Worm (Caenorhabditis elegans) whole organism, L1 larva: ENCODE results near the gene F23H12.3.

ENCODE experiments used
- C16A3.4 ChIP-seq: fragments of 150-350 bp; optimal IDR thresholded peaks from 2 replicates; lab custom pipeline; 2014; ENCODE audit warnings: missing biosample characterization, missing genetic modification characterization
- C34B4.2 ChIP-seq: sonication (generic microtip); optimal IDR thresholded peaks from 2 replicates; lab custom pipeline; 2017; ENCODE audit warnings: mild to moderate bottlenecking, missing genetic modification characterization, missing compliant biosample characterization
- F16B12.6 ChIP-seq: fragments of 150-350 bp; optimal IDR thresholded peaks from 2 replicates; lab custom pipeline; 2014; ENCODE audit warnings: missing biosample characterization, missing genetic modification characterization
- Y116A8C.19 ChIP-seq: sonication (generic microtip); optimal IDR thresholded peaks from 2 replicates; lab custom pipeline; 2016; ENCODE audit warnings: missing compliant biosample characterization, missing genetic modification characterization, borderline replicate concordance
- aha-1 ChIP-seq: fragments of 150-350 bp; optimal IDR thresholded peaks from 2 replicates; lab custom pipeline; 2014; ENCODE audit warnings: missing biosample characterization, missing genetic modification characterization
- aly-2 ChIP-seq: fragments of 150-350 bp; optimal IDR thresholded peaks from 2 replicates; lab custom pipeline; 2014; ENCODE audit warnings: missing biosample characterization, missing genetic modification characterization
- ama-1 ChIP-seq: fragments of 150-350 bp; optimal IDR thresholded peaks from 2 replicates; lab custom pipeline; 2014
- blmp-1 ChIP-seq: fragments of 150-350 bp; optimal IDR thresholded peaks from 2 replicates; lab custom pipeline; 2014; ENCODE audit warnings: missing biosample characterization, missing genetic modification characterization
- ceh-63 ChIP-seq: fragments of 200-800 bp; sonication (Bioruptor generic); optimal IDR thresholded peaks from 2 replicates; lab custom pipeline; 2018; ENCODE audit warnings: mild to moderate bottlenecking, missing genetic modification characterization, missing compliant biosample characterization
- ceh-8 ChIP-seq: fragments of 200-800 bp; sonication (Bioruptor generic); optimal IDR thresholded peaks from 2 replicates; lab custom pipeline; 2018; ENCODE audit warnings: mild to moderate bottlenecking, missing genetic modification characterization, moderate library complexity, missing compliant biosample characterization
- ceh-82 ChIP-seq, 3 experiments: fragments of 150-350 bp in 1 of 3; sonication (generic microtip) in 2 of 3; optimal IDR thresholded peaks; 2 replicates each; lab custom pipeline; 2014 to 2017; ENCODE audit warnings: missing biosample characterization in 3 of 3, missing genetic modification characterization in 3 of 3
- ceh-88 ChIP-seq: fragments of 200-800 bp; sonication (Bioruptor generic); IDR thresholded peaks from 2 replicates; pipeline ENCODE4 v1.3.6; 2022; ENCODE audit warnings: missing genetic modification characterization, missing compliant biosample characterization
- ceh-90 ChIP-seq: sonication (generic microtip); optimal IDR thresholded peaks from 2 replicates; lab custom pipeline; 2016; ENCODE audit warnings: missing genetic modification characterization, missing compliant biosample characterization
- ces-1 ChIP-seq: fragments of 150-350 bp; optimal IDR thresholded peaks from 2 replicates; lab custom pipeline; 2014; ENCODE audit warnings: missing biosample characterization, missing genetic modification reagents, missing genetic modification characterization
- dsc-1 ChIP-seq: sonication (generic microtip); optimal IDR thresholded peaks from 2 replicates; lab custom pipeline; 2016; ENCODE audit warnings: mild to moderate bottlenecking, missing genetic modification characterization, missing compliant biosample characterization
- efl-1 ChIP-seq, 4 experiments: fragments of 150-350 bp; optimal IDR thresholded peaks in 3 of 4; peaks in 1 of 4; 1 replicate in 1 of 4; 2 replicates in 3 of 4; lab custom pipeline; 2014; ENCODE audit warnings: missing biosample characterization in 2 of 4, missing genetic modification characterization in 2 of 4, missing genetic modification reagents in 2 of 4
- efl-3 ChIP-seq: fragments of 200-800 bp; sonication (Bioruptor generic); optimal IDR thresholded peaks from 2 replicates; lab custom pipeline; 2018; ENCODE audit warnings: mild to moderate bottlenecking, missing genetic modification characterization, missing compliant biosample characterization
- elt-2 ChIP-seq: sonication (generic microtip); optimal IDR thresholded peaks from 2 replicates; lab custom pipeline; 2016; ENCODE audit warnings: missing genetic modification characterization, mild to moderate bottlenecking, inconsistent platforms, missing compliant biosample characterization, missing genetic modification reagents
- ets-5 ChIP-seq: fragments of 200-800 bp; sonication (Bioruptor generic); IDR thresholded peaks from 2 replicates; pipeline ENCODE4 v1.3.6; 2022; ENCODE audit warnings: missing genetic modification characterization, missing compliant biosample characterization
- fkh-10 ChIP-seq: sonication (generic microtip); optimal IDR thresholded peaks from 2 replicates; lab custom pipeline; 2017; ENCODE audit warnings: missing biosample characterization, missing genetic modification reagents, missing genetic modification characterization
- fkh-8 ChIP-seq: sonication (generic microtip); optimal IDR thresholded peaks from 2 replicates; lab custom pipeline; 2016; ENCODE audit warnings: mild to moderate bottlenecking, missing genetic modification characterization, missing compliant biosample characterization
- hlh-17 ChIP-seq: fragments of 200-800 bp; sonication (Bioruptor generic); optimal IDR thresholded peaks from 2 replicates; lab custom pipeline; 2018; ENCODE audit warnings: missing genetic modification characterization, mild to moderate bottlenecking, missing compliant biosample characterization, moderate library complexity, borderline replicate concordance
- isw-1 ChIP-seq: fragments of 200-800 bp; sonication (Bioruptor generic); IDR thresholded peaks from 2 replicates; pipeline ENCODE4 v1.3.6; 2022; ENCODE audit warnings: missing genetic modification characterization, missing compliant biosample characterization
- lin-14 ChIP-seq: fragments of 200-800 bp; sonication (Bioruptor generic); optimal IDR thresholded peaks from 2 replicates; lab custom pipeline; 2018; ENCODE audit warnings: mild to moderate bottlenecking, missing genetic modification characterization, moderate library complexity, missing compliant biosample characterization
- lin-15B ChIP-seq: fragments of 150-350 bp; sonication (generic microtip); optimal IDR thresholded peaks from 3 replicates; lab custom pipeline; 2014; ENCODE audit warnings: missing biosample characterization, missing genetic modification characterization
- lin-35 ChIP-seq, 2 experiments: fragments of 150-350 bp; optimal IDR thresholded peaks; 2 replicates each; lab custom pipeline; 2014; ENCODE audit warnings: missing biosample characterization in 2 of 2, missing genetic modification characterization in 2 of 2, missing genetic modification reagents in 2 of 2
- lin-39 ChIP-seq: fragments of 150-350 bp; optimal IDR thresholded peaks from 2 replicates; lab custom pipeline; 2014; ENCODE audit warnings: missing biosample characterization, missing genetic modification reagents, missing genetic modification characterization
- lsy-2 ChIP-seq, 2 experiments: fragments of 150-350 bp; optimal IDR thresholded peaks; 2 replicates each; lab custom pipeline; 2014; ENCODE audit warnings: missing biosample characterization in 2 of 2, missing genetic modification characterization in 2 of 2
- mdl-1 ChIP-seq, 2 experiments: fragments of 150-350 bp; optimal IDR thresholded peaks; 2 replicates each; lab custom pipeline; 2014 to 2017; ENCODE audit warnings: missing biosample characterization in 2 of 2, missing genetic modification characterization in 2 of 2, inconsistent platforms in 1 of 2
- nhr-11 ChIP-seq: fragments of 150-350 bp; optimal IDR thresholded peaks from 2 replicates; lab custom pipeline; 2014; ENCODE audit warnings: missing biosample characterization, missing genetic modification characterization
- nhr-20 ChIP-seq: sonication (generic microtip); optimal IDR thresholded peaks from 2 replicates; lab custom pipeline; 2016; ENCODE audit warnings: mild to moderate bottlenecking, missing genetic modification characterization, missing compliant biosample characterization
- nhr-237 ChIP-seq: fragments of 150-350 bp; optimal IDR thresholded peaks from 2 replicates; lab custom pipeline; 2014; ENCODE audit warnings: missing biosample characterization, missing genetic modification characterization
- nhr-71 ChIP-seq: sonication (generic microtip); optimal IDR thresholded peaks from 2 replicates; lab custom pipeline; 2016; ENCODE audit warnings: mild to moderate bottlenecking, missing genetic modification characterization, moderate library complexity, missing compliant biosample characterization
- nhr-76 ChIP-seq: sonication (generic microtip); optimal IDR thresholded peaks from 2 replicates; lab custom pipeline; 2017; ENCODE audit warnings: missing biosample characterization, missing genetic modification characterization
- nhr-77 ChIP-seq: fragments of 150-350 bp; optimal IDR thresholded peaks from 2 replicates; lab custom pipeline; 2014; ENCODE audit warnings: missing biosample characterization, missing genetic modification characterization
- nhr-84 ChIP-seq: sonication (generic microtip); optimal IDR thresholded peaks from 2 replicates; lab custom pipeline; 2017; ENCODE audit warnings: missing biosample characterization, missing genetic modification characterization
- nhr-85 ChIP-seq: sonication (generic microtip); peaks from one replicate; lab custom pipeline; 2016; ENCODE audit warnings: missing genetic modification characterization, inconsistent platforms, missing compliant biosample characterization
- pax-3 ChIP-seq: fragments of 200-800 bp; sonication (Bioruptor generic); optimal IDR thresholded peaks from 2 replicates; lab custom pipeline; 2018; ENCODE audit warnings: mild to moderate bottlenecking, missing genetic modification characterization, moderate library complexity, missing compliant biosample characterization
- rnt-1 ChIP-seq: sonication (generic microtip); optimal IDR thresholded peaks from 2 replicates; lab custom pipeline; 2016; ENCODE audit warnings: mild to moderate bottlenecking, missing genetic modification characterization, moderate library complexity, missing compliant biosample characterization
- skn-1 ChIP-seq: fragments of 150-350 bp; optimal IDR thresholded peaks from 2 replicates; lab custom pipeline; 2014; ENCODE audit warnings: missing biosample characterization, missing genetic modification characterization
- snu-23 ChIP-seq: sonication (generic microtip); optimal IDR thresholded peaks from 2 replicates; lab custom pipeline; 2016; ENCODE audit warnings: missing genetic modification characterization, missing compliant biosample characterization
- sox-4 ChIP-seq: sonication (generic microtip); optimal IDR thresholded peaks from 2 replicates; lab custom pipeline; 2016; ENCODE audit warnings: missing genetic modification characterization, missing compliant biosample characterization
- sptf-1 ChIP-seq: fragments of 150-350 bp; optimal IDR thresholded peaks from 2 replicates; lab custom pipeline; 2014; ENCODE audit warnings: missing biosample characterization, missing genetic modification characterization
- sup-37 ChIP-seq: fragments of 200-800 bp; sonication (Bioruptor generic); optimal IDR thresholded peaks from 2 replicates; lab custom pipeline; 2018; ENCODE audit warnings: mild to moderate bottlenecking, missing genetic modification characterization, missing compliant biosample characterization
- swsn-7 ChIP-seq: sonication (generic microtip); optimal IDR thresholded peaks from 2 replicates; lab custom pipeline; 2016; ENCODE audit warnings: missing genetic modification characterization, missing compliant biosample characterization
- unc-130 ChIP-seq: fragments of 150-350 bp; optimal IDR thresholded peaks from 2 replicates; lab custom pipeline; 2017; ENCODE audit warnings: missing biosample characterization, missing genetic modification characterization, inconsistent platforms
- unc-30 ChIP-seq: sonication (generic microtip); optimal IDR thresholded peaks from 2 replicates; lab custom pipeline; 2017; ENCODE audit warnings: missing biosample characterization, missing genetic modification characterization
- vab-15 ChIP-seq: sonication (generic microtip); optimal IDR thresholded peaks from 2 replicates; lab custom pipeline; 2017; ENCODE audit warnings: missing genotype, mild to moderate bottlenecking, missing genetic modification characterization, missing compliant biosample characterization
- zip-4 ChIP-seq: fragments of 200-800 bp; sonication (Bioruptor generic); optimal IDR thresholded peaks from 2 replicates; lab custom pipeline; 2018; ENCODE audit warnings: mild to moderate bottlenecking, missing genetic modification characterization, moderate library complexity, missing compliant biosample characterization
- ztf-11 ChIP-seq, 2 experiments: sonication (generic microtip); optimal IDR thresholded peaks; 2 replicates each; lab custom pipeline; 2016 to 2017; ENCODE audit warnings: missing genetic modification characterization in 2 of 2, missing biosample characterization in 1 of 2, missing compliant biosample characterization in 1 of 2

The F23H12.3 gene

ce11 chrV:12295520-12295919 is 49.4 kb upstream of the F23H12.3 start (continued):
- TF ChIP-seq nhr-71 (tag; lab: Kevin White, UChicago): peak; percentile 49
- no peak for TF ChIP-seq C34B4.2
- TF ChIP-seq rnt-1 (tag; lab: Kevin White, UChicago): peak; percentile 25
- no peak for TF ChIP-seq zip-4
- peak; percentile 2 for TF ChIP-seq unc-130 (tag; lab: Kevin White, UChicago)
- no peak for TF ChIP-seq sptf-1
- TF ChIP-seq blmp-1: peak; percentile 38
- TF ChIP-seq dsc-1 (tag; lab: Kevin White, UChicago): no peak
- TF ChIP-seq ceh-82 (tag; optimal IDR thresholded peaks at IDR 0.05; lab: Kevin White, UChicago): no peak
- TF ChIP-seq fkh-8 (tag; lab: Kevin White, UChicago): no peak
- no peak for TF ChIP-seq ceh-90 (tag; lab: Kevin White, UChicago)
- no peak for TF ChIP-seq fkh-10
- TF ChIP-seq efl-3: peak; percentile 39
- no peak for TF ChIP-seq nhr-84 (tag; lab: Kevin White, UChicago)
- TF ChIP-seq isw-1: no peak
- TF ChIP-seq swsn-7 (tag; lab: Kevin White, UChicago): no peak
- TF ChIP-seq lin-15B (tag; lab: Kevin White, UChicago): no peak
- TF ChIP-seq nhr-85 (tag; lab: Kevin White, UChicago): peak; percentile 96
- TF ChIP-seq, all 84 proteins: peak for 17

DNA sequence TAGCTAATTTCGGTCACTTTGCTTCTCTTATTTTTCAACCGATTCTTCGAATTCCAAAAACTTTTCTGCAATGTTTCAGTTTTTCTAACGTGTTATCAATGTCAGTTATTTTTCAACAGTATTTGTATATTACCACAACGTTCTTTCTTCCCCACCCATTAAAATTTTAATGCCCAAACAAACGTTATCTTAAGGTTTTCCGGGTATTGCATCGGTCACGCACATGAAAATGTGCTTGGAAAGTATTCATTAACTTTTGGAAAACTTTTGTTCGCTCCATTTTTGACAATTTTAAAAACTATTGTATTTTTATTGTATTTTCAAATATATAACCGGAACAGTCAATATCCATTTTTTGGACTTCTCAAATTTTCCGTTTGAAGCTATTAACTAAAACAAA is 48.8 kb upstream of the F23H12.3 start:
- TF ChIP-seq elt-2: peak; percentile 65
- TF ChIP-seq ceh-8 (GFP tag; lab: Kevin White, UChicago): no peak
- TF ChIP-seq sptf-1: no peak
- TF ChIP-seq efl-1 (optimal IDR thresholded peaks at IDR 0.05; lab: Kevin White, UChicago): no peak
- TF ChIP-seq efl-1 (GFP tag; optimal IDR thresholded peaks at IDR 0.05 in 1 of 2; lab: Kevin White, UChicago): no peak
- peak in 1 of 2 experiments; percentile 7 for TF ChIP-seq lin-35 (GFP tag; optimal IDR thresholded peaks at IDR 0.05; lab: Kevin White, UChicago)
- no peak for TF ChIP-seq sup-37 (GFP tag; lab: Kevin White, UChicago)
- TF ChIP-seq snu-23 (GFP tag; lab: Kevin White, UChicago): no peak
- TF ChIP-seq, all 84 proteins: peak for 2

DNA sequence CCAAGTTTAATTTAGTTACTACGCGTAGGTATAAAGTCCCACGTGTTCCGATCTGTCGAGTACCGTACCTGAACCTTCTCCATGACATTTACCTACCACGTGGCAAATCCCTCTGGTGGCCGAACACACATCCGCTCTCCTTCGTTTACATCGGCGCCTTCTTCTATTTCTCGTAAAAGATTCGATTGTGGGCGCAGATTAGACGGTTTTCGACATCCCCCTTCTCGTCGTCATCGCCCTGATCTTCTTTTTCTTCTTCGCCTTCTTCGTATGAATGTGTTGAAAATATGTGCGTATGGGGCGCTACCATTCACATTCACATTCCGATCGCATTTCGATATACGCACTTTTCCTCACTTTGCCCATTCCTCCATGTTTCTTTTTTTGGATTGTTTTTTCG is 48.2 kb upstream of the F23H12.3 start:
- TF ChIP-seq elt-2 (no peak), lsy-2 (tag; optimal IDR thresholded peaks at IDR 0.05; lab: Kevin White, UChicago) (no peak), efl-3 (no peak), lin-35 (GFP tag; optimal IDR thresholded peaks at IDR 0.05; lab: Kevin White, UChicago) (no peak), nhr-20 (peak; percentile 10), unc-30 (tag; lab: Kevin White, UChicago) (no peak), ama-1 (no peak), Y116A8C.19 (tag; lab: Kevin White, UChicago) (no peak), lin-39 (tag; lab: Kevin White, UChicago) (no peak), nhr-76 (no peak), nhr-85 (tag; lab: Kevin White, UChicago) (peak; percentile 74), sox-4 (tag; lab: Kevin White, UChicago) (no peak), nhr-237 (tag; lab: Kevin White, UChicago) (no peak), ceh-63 (GFP tag; lab: Kevin White, UChicago) (no peak), snu-23 (GFP tag; lab: Kevin White, UChicago) (no peak), aha-1 (tag; lab: Kevin White, UChicago) (no peak), vab-15 (tag; lab: Kevin White, UChicago) (no peak), nhr-11 (no peak), aly-2 (tag; lab: Kevin White, UChicago) (no peak), nhr-77 (no peak), skn-1 (tag; lab: Kevin White, UChicago) (no peak), F16B12.6 (tag; lab: Kevin White, UChicago) (no peak), hlh-17 (GFP tag; lab: Kevin White, UChicago) (no peak), ces-1 (GFP tag; lab: Kevin White, UChicago) (no peak), ceh-88 (GFP tag; lab: Robert Waterston, UW) (no peak), lin-14 (GFP tag; lab: Kevin White, UChicago) (peak; percentile 44), nhr-84 (tag; lab: Kevin White, UChicago) (no peak), lin-15B (tag; lab: Kevin White, UChicago) (no peak), ztf-11 (tag; optimal IDR thresholded peaks at IDR 0.05; lab: Kevin White, UChicago) (no peak), isw-1 (no peak), C16A3.4 (tag; lab: Kevin White, UChicago) (no peak), pax-3 (no peak), mdl-1 (tag; optimal IDR thresholded peaks at IDR 0.05; lab: Kevin White, UChicago) (peak in 1 of 2 experiments; percentile 17), blmp-1 (peak; percentile 64), ets-5 (GFP tag; lab: Robert Waterston, UW) (no peak)
